Worm (Caenorhabditis elegans) whole organism, L3 larva: ENCODE results near the gene msp-142.

Experiments
- ZK546.5 ChIP-seq: sonication (generic microtip); optimal IDR thresholded peaks from 2 replicates; lab custom pipeline; 2017; ENCODE audit warnings: missing biosample characterization, missing genetic modification characterization
- lsy-12 ChIP-seq: sonication (generic microtip); optimal IDR thresholded peaks from 2 replicates; lab custom pipeline; 2016; ENCODE audit warnings: mild to moderate bottlenecking, missing genetic modification characterization, missing compliant biosample characterization
- tbx-2 ChIP-seq: sonication (generic microtip); optimal IDR thresholded peaks from 2 replicates; lab custom pipeline; 2016; ENCODE audit warnings: mild to moderate bottlenecking, missing genetic modification characterization, missing compliant biosample characterization

ce11 chrII:5805303-5805702 is 7.6 kb downstream of the msp-142 start, which contains the start of gene K05F1.10:
- TF ChIP-seq tbx-2 = no peak
- TF ChIP-seq lsy-12 (tag; lab: Kevin White, UChicago) = no peak
- TF ChIP-seq ZK546.5 (tag; lab: Kevin White, UChicago) = no peak
